Fruit fly (Drosophila melanogaster): ENCODE data around the gene koko.

The koko gene

DNA sequence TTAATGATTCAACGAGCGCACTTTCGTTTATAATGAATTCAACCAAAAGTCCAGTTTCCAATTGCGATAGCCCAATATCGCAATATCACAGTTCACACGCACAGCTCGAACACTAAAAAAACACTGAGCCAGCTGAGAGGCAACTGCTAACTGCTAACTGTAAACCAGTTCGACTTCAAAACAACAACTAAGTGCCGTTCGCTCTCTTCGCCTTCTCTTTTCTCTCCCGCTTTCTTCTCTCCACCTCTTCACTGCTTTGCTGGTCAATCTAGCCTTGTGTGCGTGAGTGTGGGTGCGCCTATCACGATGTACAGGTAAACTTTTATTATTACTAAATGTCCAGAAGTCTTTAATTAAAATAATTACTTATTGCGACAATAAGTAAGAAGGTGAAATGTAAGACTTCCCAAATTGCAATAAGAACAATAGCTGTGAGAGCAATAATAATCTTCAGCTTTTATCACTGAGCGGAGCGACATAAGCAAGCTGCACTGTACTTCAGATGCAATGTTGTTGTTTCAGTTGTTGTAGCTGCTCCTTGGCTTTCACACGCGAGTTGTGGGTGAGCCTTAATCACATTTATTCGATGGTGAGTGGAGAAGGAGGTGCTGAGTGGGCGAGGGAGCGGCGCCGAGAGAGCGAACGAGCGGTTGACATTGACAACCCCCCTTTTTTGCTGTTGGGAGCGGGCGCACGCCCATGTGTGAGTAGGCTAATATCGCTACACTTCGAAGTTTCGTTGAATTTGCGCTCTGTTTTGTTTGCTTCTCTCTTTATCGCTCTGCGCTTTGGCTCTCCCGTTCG is 5.8 kb upstream of the koko start, which contains the start of gene Vti1b (continued):
- TF ChIP-seq tll (GFP tag; optimal IDR thresholded peaks at IDR 0.05) (no peak), sima (GFP tag; optimal IDR thresholded peaks at IDR 0.05) (no peak), CG8089 (GFP tag; optimal IDR thresholded peaks at IDR 0.05) (peak; percentile 93), unc-4 (GFP tag; IDR thresholded peaks at IDR 0.05; ENCODE audit: partially characterized antibody) (no peak), CG18011 (GFP tag; optimal IDR thresholded peaks at IDR 0.05) (peak; percentile 73), zen (tag; optimal IDR thresholded peaks at IDR 0.05) (peak; percentile 89), CG1529 (GFP tag; optimal IDR thresholded peaks at IDR 0.05) (peak; percentile 93), ci (GFP tag; IDR thresholded peaks at IDR 0.05) (peak; percentile 97), dysf (GFP tag; IDR thresholded peaks at IDR 0.05) (peak; percentile 93), mam (GFP tag; optimal IDR thresholded peaks at IDR 0.05) (peak; percentile 89), CG18599 (GFP tag; optimal IDR thresholded peaks at IDR 0.05) (peak; percentile 95), CG6683 (GFP tag; optimal IDR thresholded peaks at IDR 0.05) (peak; percentile 85), CG34422 (GFP tag; IDR thresholded peaks at IDR 0.05) (peak; percentile 89), CG12769 (tag; optimal IDR thresholded peaks at IDR 0.05) (peak; percentile 93), Dfd (GFP tag; optimal IDR thresholded peaks at IDR 0.05) (no peak), CG6254 (GFP tag; optimal IDR thresholded peaks at IDR 0.05) (peak; percentile 90), Antp (GFP tag; optimal IDR thresholded peaks at IDR 0.05) (peak; percentile 85), sisA (GFP tag; IDR thresholded peaks at IDR 0.05) (peak; percentile 96), CG3847 (GFP tag; IDR thresholded peaks at IDR 0.05) (peak; percentile 88), CG15269 (tag; optimal IDR thresholded peaks at IDR 0.05) (peak; percentile 93), Trl (optimal IDR thresholded peaks at IDR 0.05) (peak; percentile 87 to 94), Trl (GFP tag; optimal IDR thresholded peaks at IDR 0.05) (peak; percentile 82), Gug (GFP tag; IDR thresholded peaks at IDR 0.05) (peak; percentile 94), CG32767 (GFP tag; IDR thresholded peaks at IDR 0.05) (peak; percentile 92), CG1832 (GFP tag; optimal IDR thresholded peaks at IDR 0.05) (no peak), trem (tag; optimal IDR thresholded peaks at IDR 0.05) (peak; percentile 92), da (GFP tag; optimal IDR thresholded peaks at IDR 0.05) (peak; percentile 79), CG33213 (GFP tag; optimal IDR thresholded peaks at IDR 0.05) (peak; percentile 93), ac (GFP tag; optimal IDR thresholded peaks at IDR 0.05) (peak; percentile 74), Atf3 (GFP tag; optimal IDR thresholded peaks at IDR 0.05) (peak; percentile 94), CG10959 (GFP tag; IDR thresholded peaks at IDR 0.05) (peak; percentile 89), Dref (GFP tag; IDR thresholded peaks at IDR 0.05) (peak; percentile 24; the same call in 1 of the 2 replicates), CG5180 (GFP tag; optimal IDR thresholded peaks at IDR 0.05) (peak; percentile 81), kah (GFP tag; optimal IDR thresholded peaks at IDR 0.05) (peak; percentile 67), CG15514 (GFP tag; optimal IDR thresholded peaks at IDR 0.05) (peak; percentile 78), emc (GFP tag; optimal IDR thresholded peaks at IDR 0.05) (peak; percentile 87), al (GFP tag; IDR thresholded peaks at IDR 0.05) (peak; percentile 83), grau (tag; optimal IDR thresholded peaks at IDR 0.05) (peak; percentile 100), CG10147 (GFP tag; optimal IDR thresholded peaks at IDR 0.05) (peak; percentile 90), btn (GFP tag; optimal IDR thresholded peaks at IDR 0.05) (peak; percentile 83), sd (tag; optimal IDR thresholded peaks at IDR 0.05) (peak; percentile 75), CG15696 (tag; optimal IDR thresholded peaks at IDR 0.05) (peak; percentile 76), CG9932 (GFP tag; IDR thresholded peaks at IDR 0.05) (peak; percentile 92), CG34224 (GFP tag; IDR thresholded peaks at IDR 0.05; ENCODE audit: partially characterized antibody) (peak; percentile 47), pita (GFP tag; optimal IDR thresholded peaks at IDR 0.05) (no peak), CG13624 (GFP tag; optimal IDR thresholded peaks at IDR 0.05) (peak; percentile 90), CG31224 (GFP tag; IDR thresholded peaks at IDR 0.05) (peak; percentile 84), hbn (GFP tag; IDR thresholded peaks at IDR 0.05; ENCODE audit: partially characterized antibody) (0 out of 2 replicates have a peak, but pooled peaks have one; percentile 35), CG11504 (tag; optimal IDR thresholded peaks at IDR 0.05) (peak; percentile 95)
